Worm (Caenorhabditis elegans) whole organism, L2 larva: Measurements from ENCODE around the gene hsp-4.
A peak's percentile ranks its signal among the peaks of the same experiment; 100 is the strongest.
"Not testable (repeated sequence)": the region's sequence is repeated elsewhere in the genome, so short reads cannot be mapped to it uniquely, and the experiment has no call there.

ENCODE experiments used
- C34F6.9 ChIP-seq: fragments of 150-350 bp; optimal IDR thresholded peaks from 2 replicates; lab custom pipeline; 2014; ENCODE audit warnings: missing biosample characterization, missing genetic modification characterization
- F13H6.1 ChIP-seq: sonication (generic microtip); optimal IDR thresholded peaks from 2 replicates; lab custom pipeline; 2016; ENCODE audit warnings: missing genetic modification characterization, missing compliant biosample characterization
- R02D3.7 ChIP-seq: fragments of 150-350 bp; optimal IDR thresholded peaks from 2 replicates; lab custom pipeline; 2014; ENCODE audit warnings: missing biosample characterization, missing genetic modification characterization
- Y55F3AM.14 ChIP-seq: fragments of 200-800 bp; sonication (Bioruptor generic); optimal IDR thresholded peaks from 2 replicates; lab custom pipeline; 2018; ENCODE audit warnings: mild to moderate bottlenecking, missing genetic modification characterization, missing compliant biosample characterization
- ZK546.5 ChIP-seq: sonication (generic microtip); optimal IDR thresholded peaks from 2 replicates; lab custom pipeline; 2017; ENCODE audit warnings: missing biosample characterization, missing genetic modification characterization
- alr-1 ChIP-seq: fragments of 150-350 bp; optimal IDR thresholded peaks from 2 replicates; lab custom pipeline; 2014; ENCODE audit warnings: missing biosample characterization, missing genetic modification characterization
- aly-2 ChIP-seq: fragments of 150-350 bp; optimal IDR thresholded peaks from 2 replicates; lab custom pipeline; 2014; ENCODE audit warnings: missing biosample characterization, missing genetic modification characterization
- ama-1 ChIP-seq: fragments of 150-350 bp; optimal IDR thresholded peaks from 2 replicates; lab custom pipeline; 2018; ENCODE audit warnings: inconsistent platforms
- ceh-16 ChIP-seq: fragments of 150-350 bp; optimal IDR thresholded peaks from 2 replicates; lab custom pipeline; 2014; ENCODE audit warnings: missing biosample characterization, missing genetic modification characterization
- ceh-82 ChIP-seq: fragments of 150-350 bp; optimal IDR thresholded peaks from 2 replicates; lab custom pipeline; 2014; ENCODE audit warnings: missing biosample characterization, missing genetic modification characterization
- crh-2 ChIP-seq: sonication (generic microtip); optimal IDR thresholded peaks from 2 replicates; lab custom pipeline; 2017; ENCODE audit warnings: missing biosample characterization, missing genetic modification characterization
- dmd-4 ChIP-seq: sonication (generic microtip); optimal IDR thresholded peaks from 2 replicates; lab custom pipeline; 2017; ENCODE audit warnings: missing biosample characterization, missing genetic modification characterization
- egl-27 ChIP-seq: sonication (generic microtip); optimal IDR thresholded peaks from 3 replicates; lab custom pipeline; 2017; ENCODE audit warnings: missing biosample characterization, missing genetic modification reagents, missing genetic modification characterization
- elt-1 ChIP-seq: fragments of 150-350 bp; optimal IDR thresholded peaks from 2 replicates; lab custom pipeline; 2014; ENCODE audit warnings: missing biosample characterization, missing genetic modification characterization
- elt-3 ChIP-seq: sonication (generic microtip); optimal IDR thresholded peaks from 2 replicates; lab custom pipeline; 2017; ENCODE audit warnings: missing biosample characterization, missing genetic modification characterization
- fos-1 ChIP-seq: fragments of 150-350 bp; optimal IDR thresholded peaks from 2 replicates; lab custom pipeline; 2014; ENCODE audit warnings: missing biosample characterization, missing genetic modification characterization
- gmeb-1 ChIP-seq: fragments of 150-350 bp; optimal IDR thresholded peaks from 2 replicates; lab custom pipeline; 2014; ENCODE audit warnings: missing biosample characterization, missing genetic modification characterization
- lin-11 ChIP-seq: fragments of 150-350 bp; sonication (generic microtip); optimal IDR thresholded peaks from 2 replicates; lab custom pipeline; 2014; ENCODE audit warnings: missing biosample characterization, missing genetic modification characterization, inconsistent platforms, mixed read lengths
- lin-13 ChIP-seq: fragments of 150-350 bp; optimal IDR thresholded peaks from 2 replicates; lab custom pipeline; 2014; ENCODE audit warnings: missing biosample characterization, missing genetic modification reagents, missing genetic modification characterization
- lin-39 ChIP-seq: fragments of 150-350 bp; optimal IDR thresholded peaks from 2 replicates; lab custom pipeline; 2014; ENCODE audit warnings: missing biosample characterization, missing genetic modification reagents, missing genetic modification characterization
- lsy-2 ChIP-seq, 2 experiments: fragments of 150-350 bp in 1 of 2; sonication (generic microtip) in 1 of 2; optimal IDR thresholded peaks; 2 replicates each; lab custom pipeline; 2014 to 2017; ENCODE audit warnings: missing biosample characterization in 2 of 2, missing genetic modification characterization in 2 of 2
- mab-5 ChIP-seq: fragments of 150-350 bp; optimal IDR thresholded peaks from 2 replicates; lab custom pipeline; 2014; ENCODE audit warnings: missing biosample characterization, missing genetic modification characterization
- mbf-1 ChIP-seq: sonication (generic microtip); optimal IDR thresholded peaks from 2 replicates; lab custom pipeline; 2017; ENCODE audit warnings: missing biosample characterization, missing genetic modification characterization
- mdl-1 ChIP-seq, 2 experiments: fragments of 150-350 bp in 1 of 2; sonication (generic microtip) in 1 of 2; optimal IDR thresholded peaks; 2 replicates each; lab custom pipeline; 2017; ENCODE audit warnings: missing biosample characterization in 2 of 2, missing genetic modification characterization in 2 of 2
- nhr-129 ChIP-seq: fragments of 150-350 bp; optimal IDR thresholded peaks from 2 replicates; lab custom pipeline; 2014; ENCODE audit warnings: missing biosample characterization, missing genetic modification characterization
- nhr-21 ChIP-seq: fragments of 150-350 bp; optimal IDR thresholded peaks from 2 replicates; lab custom pipeline; 2014; ENCODE audit warnings: missing biosample characterization, missing genetic modification characterization
- nhr-23 ChIP-seq: fragments of 150-350 bp; optimal IDR thresholded peaks from 2 replicates; lab custom pipeline; 2014; ENCODE audit warnings: missing biosample characterization, missing genetic modification reagents, missing genetic modification characterization
- nhr-237 ChIP-seq: fragments of 150-350 bp; optimal IDR thresholded peaks from 2 replicates; lab custom pipeline; 2014; ENCODE audit warnings: missing biosample characterization, missing genetic modification characterization
- nhr-25 ChIP-seq: fragments of 150-350 bp; sonication (generic microtip); optimal IDR thresholded peaks from 3 replicates; lab custom pipeline; 2014; ENCODE audit warnings: missing biosample characterization, missing genetic modification characterization
- nhr-77 ChIP-seq: fragments of 150-350 bp; optimal IDR thresholded peaks from 2 replicates; lab custom pipeline; 2014; ENCODE audit warnings: missing biosample characterization, missing genetic modification characterization
- peb-1 ChIP-seq: fragments of 150-350 bp; optimal IDR thresholded peaks from 2 replicates; lab custom pipeline; 2014; ENCODE audit warnings: missing biosample characterization, missing genetic modification characterization
- sem-4 ChIP-seq: fragments of 150-350 bp; optimal IDR thresholded peaks from 2 replicates; lab custom pipeline; 2014; ENCODE audit warnings: missing biosample characterization, missing genetic modification reagents, missing genetic modification characterization
- sma-3 ChIP-seq: sonication (generic microtip); optimal IDR thresholded peaks from 2 replicates; lab custom pipeline; 2016; ENCODE audit warnings: missing genetic modification reagents, missing genetic modification characterization, missing compliant biosample characterization
- sma-9 ChIP-seq, 2 experiments: fragments of 150-350 bp in 1 of 2; sonication (generic microtip) in 1 of 2; optimal IDR thresholded peaks; 2 replicates each; lab custom pipeline; 2014 to 2016; ENCODE audit warnings: missing genetic modification characterization in 2 of 2, mild to moderate bottlenecking in 1 of 2, missing biosample characterization in 1 of 2, missing compliant biosample characterization in 1 of 2, missing genetic modification reagents in 1 of 2, moderate library complexity in 1 of 2
- snpc-4 ChIP-seq: fragments of 150-350 bp; optimal IDR thresholded peaks from 2 replicates; lab custom pipeline; 2014; ENCODE audit warnings: missing biosample characterization, missing genetic modification characterization
- unc-39 ChIP-seq: fragments of 150-350 bp; optimal IDR thresholded peaks from 2 replicates; lab custom pipeline; 2014; ENCODE audit warnings: missing biosample characterization, missing genetic modification characterization
- unc-55 ChIP-seq: fragments of 150-350 bp; sonication (generic microtip); optimal IDR thresholded peaks from 3 replicates; lab custom pipeline; 2014; ENCODE audit warnings: missing biosample characterization, missing genetic modification reagents, missing genetic modification characterization
- unc-62 ChIP-seq: fragments of 150-350 bp; optimal IDR thresholded peaks from 2 replicates; lab custom pipeline; 2014; ENCODE audit warnings: missing biosample characterization, missing genetic modification reagents, missing genetic modification characterization
- zag-1 ChIP-seq: fragments of 150-350 bp; optimal IDR thresholded peaks from 2 replicates; lab custom pipeline; 2014; ENCODE audit warnings: missing biosample characterization, missing genetic modification characterization
- ztf-1 ChIP-seq: fragments of 200-800 bp; sonication (Bioruptor generic); conservative IDR thresholded peaks from 2 replicates; pipeline ENCODE4 v1.3.6; 2022; ENCODE audit warnings: missing genetic modification characterization, missing compliant biosample characterization
- ztf-11 ChIP-seq: sonication (generic microtip); optimal IDR thresholded peaks from 2 replicates; lab custom pipeline; 2017; ENCODE audit warnings: missing biosample characterization, missing genetic modification characterization
- ztf-4 ChIP-seq: fragments of 150-350 bp; optimal IDR thresholded peaks from 2 replicates; lab custom pipeline; 2014; ENCODE audit warnings: missing biosample characterization, missing genetic modification characterization

The hsp-4 gene

DNA sequence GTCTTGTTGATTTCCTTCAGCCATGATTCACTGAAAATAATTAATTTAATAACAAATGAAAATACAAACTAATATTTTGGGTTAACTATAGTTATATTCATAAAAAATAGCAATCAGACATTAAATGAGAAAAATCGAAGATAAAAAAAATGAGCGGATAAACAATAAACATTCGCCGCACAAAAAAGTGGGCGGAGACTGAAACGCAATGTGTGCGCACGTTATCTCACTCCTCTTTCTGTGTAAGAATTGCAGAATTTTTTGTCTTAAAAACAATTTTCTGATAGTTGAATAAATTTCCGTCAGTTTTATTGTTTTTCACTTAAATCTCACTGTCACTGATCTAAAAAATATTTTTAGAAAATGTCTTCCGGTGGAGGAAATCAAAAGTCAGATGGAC lies 21.7 kb upstream of the hsp-4 start, which contains the start of the genes mtch-1 and rpb-4:
Gene mtch-1 (minus strand): TSS at position 24 of the 400 bp plus-strand sequence.
Gene rpb-4 (plus strand): TSS at position 353 of the 400 bp plus-strand sequence.
- TF ChIP-seq elt-1 (tag; lab: Kevin White, UChicago): no peak
- peak; percentile 54 for TF ChIP-seq C34F6.9
- no peak for TF ChIP-seq unc-39
- no peak for TF ChIP-seq alr-1 (tag; lab: Kevin White, UChicago)
- peak in 1 of 2 experiments; percentile 61 for TF ChIP-seq lsy-2 (tag; optimal IDR thresholded peaks at IDR 0.05; lab: Kevin White, UChicago)
- no peak for TF ChIP-seq Y55F3AM.14 (GFP tag; lab: Kevin White, UChicago)
- no peak for TF ChIP-seq ztf-11
- peak; percentile 18 for TF ChIP-seq sma-3 (GFP tag; lab: Kevin White, UChicago)
- TF ChIP-seq lin-11 (tag; lab: Kevin White, UChicago): no peak
- peak; percentile 26 for TF ChIP-seq fos-1 (tag; lab: Kevin White, UChicago)
- TF ChIP-seq nhr-129 (tag; lab: Kevin White, UChicago): peak; percentile 67
- TF ChIP-seq ztf-1 (GFP tag; lab: Robert Waterston, UW): no peak
- peak; percentile 6 for TF ChIP-seq sma-9 (GFP tag; optimal IDR thresholded peaks at IDR 0.05; lab: Kevin White, UChicago)
- no peak for TF ChIP-seq sma-9 (tag; optimal IDR thresholded peaks at IDR 0.05; lab: Kevin White, UChicago)
- no peak for TF ChIP-seq F13H6.1 (tag; lab: Kevin White, UChicago)
- peak; percentile 29 for TF ChIP-seq crh-2
- peak; percentile 71 for TF ChIP-seq unc-55 (GFP tag; lab: Kevin White, UChicago)
- peak; percentile 24 for TF ChIP-seq lin-13 (GFP tag; lab: Kevin White, UChicago)
- TF ChIP-seq ztf-4: no peak

DNA sequence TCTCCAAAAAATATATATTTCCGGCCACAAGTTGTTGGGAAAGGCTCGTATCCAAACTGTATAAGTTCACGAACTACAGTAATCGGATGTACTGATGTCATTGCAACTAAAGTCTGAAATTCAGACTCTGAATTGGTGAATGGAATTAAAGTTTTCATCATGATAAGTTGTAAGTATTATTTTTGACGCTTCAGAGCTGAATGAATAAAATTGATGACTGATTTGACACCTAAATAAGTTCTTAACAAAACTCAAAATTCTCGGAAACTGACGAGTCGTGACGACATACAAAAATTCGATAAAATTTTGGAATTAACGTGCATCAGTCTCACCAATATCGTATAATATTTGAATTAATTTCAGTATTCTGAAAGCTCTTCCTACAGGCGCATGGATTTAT lies 17.8 kb upstream of the hsp-4 start, which contains the start of gene F43E2.11:
Gene F43E2.11 (minus strand): TSS at position 101 of the 400 bp plus-strand sequence.
- TF ChIP-seq ztf-4; elt-1 (tag; lab: Kevin White, UChicago); egl-27 (tag; lab: Kevin White, UChicago): not testable (repeated sequence)

DNA sequence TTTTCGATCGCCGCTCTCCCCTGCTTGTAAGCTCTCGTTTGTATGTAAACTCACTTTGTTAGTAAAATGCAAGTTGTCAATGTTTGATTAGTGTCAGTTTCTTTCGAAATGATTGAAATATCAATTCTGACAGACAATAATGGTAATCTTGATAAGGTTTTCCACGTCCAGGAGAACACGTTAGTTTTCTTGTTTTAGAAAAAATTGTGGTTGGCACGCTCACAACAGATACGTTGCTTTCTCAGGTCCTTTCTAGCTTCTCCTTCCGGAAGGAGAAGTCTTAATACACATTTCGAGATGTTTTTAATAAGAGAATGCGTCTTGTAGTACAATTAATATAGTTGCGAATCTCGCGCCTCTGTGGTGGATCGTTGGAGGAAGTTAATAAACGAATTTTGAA lies 16.3 kb upstream of the hsp-4 start, which contains the start of gene F43E2.6:
Gene F43E2.6 (minus strand): TSS at position 101 of the 400 bp plus-strand sequence.
- no peak for TF ChIP-seq ztf-11
- TF ChIP-seq ZK546.5 (tag; lab: Kevin White, UChicago): no peak
- no peak for TF ChIP-seq ztf-1 (GFP tag; lab: Robert Waterston, UW)
- no peak for TF ChIP-seq ceh-16 (tag; lab: Kevin White, UChicago)
- TF ChIP-seq sma-3 (GFP tag; lab: Kevin White, UChicago): no peak
- TF ChIP-seq lin-39: no peak
- no peak for TF ChIP-seq nhr-129 (tag; lab: Kevin White, UChicago)
- no peak for TF ChIP-seq zag-1 (tag; lab: Kevin White, UChicago)
- no peak for TF ChIP-seq ceh-82 (tag; lab: Kevin White, UChicago)
- TF ChIP-seq unc-62 (GFP tag; lab: Kevin White, UChicago): no peak

DNA sequence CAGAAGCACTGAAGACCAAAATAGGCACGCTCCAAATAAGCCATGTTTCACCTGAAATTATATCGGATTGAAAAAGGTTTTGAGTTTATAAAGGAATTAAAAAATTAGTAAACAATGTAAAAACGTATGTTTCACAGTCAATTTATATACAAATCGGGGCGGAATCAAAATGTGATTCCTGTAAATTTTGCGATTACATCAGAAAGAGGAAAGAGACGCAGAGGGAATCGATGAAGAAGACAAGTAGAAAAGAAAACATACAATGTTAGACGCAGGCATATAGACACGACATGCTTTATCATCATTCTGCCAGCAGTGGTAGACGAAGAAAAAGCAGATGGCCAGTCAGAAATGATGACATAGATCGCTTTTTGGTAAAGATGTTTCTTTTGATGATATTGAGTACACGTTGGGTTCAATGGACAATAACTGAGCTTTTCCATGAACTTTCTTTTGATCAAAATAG lies 11.6 kb upstream of the hsp-4 start, which contains the start of gene msra-1:
Gene msra-1 (minus strand): TSS at position 51 of the 466 bp plus-strand sequence.
- TF ChIP-seq nhr-77 (tag; lab: Kevin White, UChicago): no peak
- no peak for TF ChIP-seq egl-27 (tag; lab: Kevin White, UChicago)
- no peak for TF ChIP-seq nhr-23 (tag; lab: Kevin White, UChicago)
- no peak for TF ChIP-seq nhr-25 (tag; lab: Kevin White, UChicago)
- peak; percentile 75 for TF ChIP-seq crh-2
- no peak for TF ChIP-seq ama-1
- no peak for TF ChIP-seq ztf-11
- peak; percentile 77 for TF ChIP-seq sma-9 (GFP tag; optimal IDR thresholded peaks at IDR 0.05; lab: Kevin White, UChicago)
- TF ChIP-seq sma-9 (tag; optimal IDR thresholded peaks at IDR 0.05; lab: Kevin White, UChicago): no peak
- TF ChIP-seq fos-1 (tag; lab: Kevin White, UChicago): peak; percentile 88
- no peak for TF ChIP-seq lin-39
- TF ChIP-seq gmeb-1 (tag; lab: Kevin White, UChicago): no peak
- TF ChIP-seq sma-3 (GFP tag; lab: Kevin White, UChicago): no peak
- TF ChIP-seq ceh-16 (tag; lab: Kevin White, UChicago): no peak
- TF ChIP-seq F13H6.1 (tag; lab: Kevin White, UChicago): no peak
- TF ChIP-seq dmd-4 (tag; lab: Kevin White, UChicago): no peak
- no peak for TF ChIP-seq R02D3.7 (tag; lab: Kevin White, UChicago)
- no peak for TF ChIP-seq unc-39
- TF ChIP-seq mbf-1 (tag; lab: Kevin White, UChicago): no peak
- no peak for TF ChIP-seq unc-62 (GFP tag; lab: Kevin White, UChicago)
- TF ChIP-seq Y55F3AM.14 (GFP tag; lab: Kevin White, UChicago): no peak
- peak in 1 of 2 experiments; percentile 46 for TF ChIP-seq lsy-2 (tag; optimal IDR thresholded peaks at IDR 0.05; lab: Kevin White, UChicago)
- TF ChIP-seq elt-1 (tag; lab: Kevin White, UChicago): no peak
- no peak for TF ChIP-seq mdl-1 (tag; optimal IDR thresholded peaks at IDR 0.05; lab: Kevin White, UChicago)
- TF ChIP-seq snpc-4 (tag; lab: Kevin White, UChicago): no peak
- no peak for TF ChIP-seq zag-1 (tag; lab: Kevin White, UChicago)
- TF ChIP-seq lin-11 (tag; lab: Kevin White, UChicago): no peak
- no peak for TF ChIP-seq ZK546.5 (tag; lab: Kevin White, UChicago)
- TF ChIP-seq aly-2 (tag; lab: Kevin White, UChicago): no peak
- TF ChIP-seq elt-3 (tag; lab: Kevin White, UChicago): no peak
- no peak for TF ChIP-seq sem-4
- TF ChIP-seq ceh-82 (tag; lab: Kevin White, UChicago): no peak
- TF ChIP-seq mab-5 (tag; lab: Kevin White, UChicago): no peak
- TF ChIP-seq ztf-1 (GFP tag; lab: Robert Waterston, UW): no peak
- no peak for TF ChIP-seq nhr-21 (tag; lab: Kevin White, UChicago)
- peak; percentile 88 for TF ChIP-seq nhr-129 (tag; lab: Kevin White, UChicago)
- no peak for TF ChIP-seq nhr-237 (tag; lab: Kevin White, UChicago)
- TF ChIP-seq ztf-4: no peak
- no peak for TF ChIP-seq peb-1
- TF ChIP-seq unc-55 (GFP tag; lab: Kevin White, UChicago): peak; percentile 39
- no peak for TF ChIP-seq lin-13 (GFP tag; lab: Kevin White, UChicago)
